Worm (Caenorhabditis elegans): ENCODE measurements around the gene metl-13.
A peak's percentile ranks its signal among the peaks of the same experiment; 100 is the strongest.

ce11 chrIV:6648625-6649024 is 13.7 kb downstream of the metl-13 start:
- TF ChIP-seq ztf-23 (GFP tag; IDR thresholded peaks at IDR 0.05) (peak; percentile 62), cog-1 (tag; optimal IDR thresholded peaks at IDR 0.05) (peak; percentile 86)

Measured in whole organism, midembryonic.